Worm (Caenorhabditis elegans): ENCODE results near the gene nspf-1.

The nspf-1 gene

DNA sequence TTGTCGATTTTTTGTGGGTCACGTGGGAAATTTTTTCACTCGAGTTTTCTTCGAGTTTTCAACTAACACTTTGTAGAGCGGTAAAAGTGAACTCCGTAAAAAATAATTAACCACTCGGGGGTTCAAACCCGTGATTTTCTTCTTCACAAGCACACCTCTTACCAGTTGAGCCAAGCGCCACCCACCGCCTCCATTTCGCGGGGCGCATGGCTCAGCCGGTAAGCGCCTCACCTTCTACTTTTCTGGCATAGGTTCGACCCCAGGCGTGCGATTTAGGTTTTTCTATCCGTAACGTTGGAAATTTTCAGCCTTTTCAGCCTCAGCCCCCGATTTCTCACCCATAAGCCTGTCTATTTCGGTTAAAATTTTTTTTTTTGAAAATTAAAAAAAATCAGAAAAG lies 34.6 kb downstream of the nspf-1 start:
- no peak for TF ChIP-seq ceh-36 (tag; optimal IDR thresholded peaks at IDR 0.05)
- TF ChIP-seq hmbx-1 (tag; optimal IDR thresholded peaks at IDR 0.05) = no peak
- TF ChIP-seq flt-1 (GFP tag; IDR thresholded peaks at IDR 0.05) = no peak
- TF ChIP-seq hmg-4 (GFP tag; optimal IDR thresholded peaks at IDR 0.05) = no peak
- TF ChIP-seq tbx-37 (GFP tag; conservative IDR thresholded peaks at IDR 0.05) = no peak

DNA sequence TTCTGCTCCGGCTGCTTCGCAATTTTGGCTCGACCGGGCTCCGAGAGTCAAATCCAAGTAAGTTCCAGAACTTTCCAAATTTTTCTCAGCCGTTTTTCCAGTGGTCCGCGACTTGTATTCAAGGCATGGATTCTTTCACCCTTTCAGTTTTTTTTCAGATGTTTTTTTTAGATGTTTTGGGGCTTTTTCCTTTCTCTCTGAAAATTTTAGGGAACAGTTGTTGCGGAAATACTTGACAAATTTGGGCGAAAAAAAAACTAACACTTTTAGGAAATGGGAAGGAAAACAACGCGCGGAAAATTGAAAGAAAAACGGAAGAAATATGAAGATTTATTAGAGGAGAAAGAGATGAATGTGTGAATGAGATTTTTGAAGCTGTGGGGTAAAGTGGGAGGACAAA lies 38.1 kb downstream of the nspf-1 start, which contains the start of the genes T05A8.11 and nep-2:
T05A8.11 (minus strand) TSS at position 101 of the 400 bp plus-strand sequence.
nep-2 (minus strand) TSS at position 192 of the 400 bp plus-strand sequence.
- TF ChIP-seq tbx-37 (GFP tag; conservative IDR thresholded peaks at IDR 0.05) (no peak), hmg-4 (GFP tag; optimal IDR thresholded peaks at IDR 0.05) (no peak), aly-1 (tag; optimal IDR thresholded peaks at IDR 0.05) (no peak), F13C5.2 (tag; optimal IDR thresholded peaks at IDR 0.05) (no peak), sea-1 (GFP tag; conservative IDR thresholded peaks at IDR 0.05) (no peak), ceh-13 (GFP tag; optimal IDR thresholded peaks at IDR 0.05) (no peak), flt-1 (GFP tag; IDR thresholded peaks at IDR 0.05) (no peak), tbx-11 (GFP tag; IDR thresholded peaks at IDR 0.05) (no peak), scrt-1 (GFP tag; IDR thresholded peaks at IDR 0.05) (no peak), hmbx-1 (tag; optimal IDR thresholded peaks at IDR 0.05) (no peak), B0310.2 (tag; optimal IDR thresholded peaks at IDR 0.05) (no peak), ets-7 (tag; optimal IDR thresholded peaks at IDR 0.05) (no peak), ama-1 (optimal IDR thresholded peaks at IDR 0.05) (no peak)

DNA sequence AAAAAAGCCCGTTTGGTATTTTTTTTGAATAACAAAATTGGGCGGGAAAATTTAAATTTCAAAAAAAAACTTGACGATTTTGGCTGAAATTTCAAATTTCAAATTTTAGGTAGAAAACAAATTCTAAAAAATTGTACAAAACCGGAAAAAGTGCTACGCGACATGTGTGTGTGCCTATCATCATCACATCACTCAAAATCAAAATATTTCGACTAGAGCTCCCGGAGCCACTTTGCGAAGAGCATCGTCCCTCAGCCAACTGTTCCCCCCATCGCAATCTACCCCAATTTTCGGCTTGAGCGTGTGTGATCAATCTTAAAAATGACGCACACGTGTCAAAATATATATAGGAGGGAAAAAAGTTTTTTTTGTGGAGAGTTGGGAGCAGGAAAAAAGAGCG lies 39.3 kb downstream of the nspf-1 start:
- TF ChIP-seq hnd-1 (tag; optimal IDR thresholded peaks at IDR 0.05) (no peak), F13C5.2 (tag; optimal IDR thresholded peaks at IDR 0.05) (no peak), B0310.2 (tag; optimal IDR thresholded peaks at IDR 0.05) (no peak), ets-7 (tag; optimal IDR thresholded peaks at IDR 0.05) (no peak), tra-4 (tag; optimal IDR thresholded peaks at IDR 0.05) (no peak), scrt-1 (GFP tag; IDR thresholded peaks at IDR 0.05) (no peak), tbx-11 (GFP tag; IDR thresholded peaks at IDR 0.05) (no peak), sea-1 (GFP tag; conservative IDR thresholded peaks at IDR 0.05) (no peak), flt-1 (GFP tag; IDR thresholded peaks at IDR 0.05) (no peak), aly-1 (tag; optimal IDR thresholded peaks at IDR 0.05) (no peak), hmbx-1 (tag; optimal IDR thresholded peaks at IDR 0.05) (no peak), ceh-13 (GFP tag; optimal IDR thresholded peaks at IDR 0.05) (no peak)

DNA sequence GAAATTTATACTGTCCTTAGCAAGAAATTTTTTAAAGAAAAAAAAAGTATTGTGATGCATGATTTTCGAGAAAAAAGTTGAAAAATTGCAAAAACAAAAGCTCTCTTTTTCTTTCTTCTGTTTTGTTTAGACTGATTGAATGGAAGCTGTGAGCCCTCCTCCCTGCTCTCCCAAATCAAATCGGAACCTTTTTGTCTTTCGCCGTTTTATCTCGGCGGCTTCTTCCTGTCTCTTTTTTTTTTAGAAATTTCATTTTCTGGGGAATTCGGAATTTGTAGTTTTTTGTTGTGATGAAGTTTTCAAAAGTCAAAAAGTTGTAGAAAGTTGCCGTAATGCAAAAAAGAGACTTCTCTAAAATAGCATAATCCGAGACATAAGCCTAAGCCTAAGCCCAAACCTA lies 43.2 kb downstream of the nspf-1 start:
- TF ChIP-seq F13C5.2 (tag; optimal IDR thresholded peaks at IDR 0.05) (no peak), hmbx-1 (tag; optimal IDR thresholded peaks at IDR 0.05) (no peak), aly-1 (tag; optimal IDR thresholded peaks at IDR 0.05) (no peak), ceh-13 (GFP tag; optimal IDR thresholded peaks at IDR 0.05) (no peak), scrt-1 (GFP tag; IDR thresholded peaks at IDR 0.05) (no peak)

DNA sequence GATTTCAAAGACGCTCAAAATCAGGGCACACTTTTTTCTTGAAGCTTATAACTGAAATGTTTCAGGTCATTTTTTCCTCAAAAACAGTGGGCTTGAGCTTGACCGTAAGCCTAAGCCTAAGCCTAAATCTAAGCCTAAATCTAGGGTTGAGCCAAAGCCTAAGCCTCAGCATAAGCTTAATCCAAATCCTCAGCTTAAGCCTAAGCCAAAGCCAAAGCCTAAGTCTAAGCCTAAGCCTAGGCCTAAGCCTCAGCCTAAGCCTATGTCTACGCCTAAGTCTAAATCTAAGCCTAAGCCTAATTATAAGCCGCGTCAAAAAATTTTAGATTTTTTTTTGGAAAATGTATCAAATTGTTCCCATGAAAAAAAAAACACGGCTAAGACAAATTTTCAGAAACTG lies 46.8 kb downstream of the nspf-1 start:
- TF ChIP-seq ama-1 (optimal IDR thresholded peaks at IDR 0.05) = no peak
- peak; percentile 66 for TF ChIP-seq ceh-36 (tag; optimal IDR thresholded peaks at IDR 0.05)

DNA sequence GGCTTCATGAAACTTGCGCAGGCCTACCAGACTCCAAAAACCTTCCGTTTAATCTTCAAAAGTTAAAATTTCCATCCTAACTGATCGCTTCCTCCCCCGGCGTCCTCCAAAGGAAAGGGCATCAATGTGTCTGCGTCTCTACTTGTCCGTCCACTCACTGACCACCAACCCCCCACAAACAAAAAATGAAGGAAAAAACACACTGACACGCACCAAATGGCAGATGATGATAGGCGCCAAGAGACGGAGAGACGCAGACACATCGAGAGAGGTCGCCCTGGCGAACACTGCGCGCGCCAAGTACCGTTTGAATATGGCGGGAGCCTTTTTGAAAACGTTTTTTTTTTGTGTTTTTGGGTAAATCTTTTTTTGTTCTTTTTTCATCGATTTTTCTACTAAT lies 47.3 kb downstream of the nspf-1 start:
- TF ChIP-seq ets-7 (tag; optimal IDR thresholded peaks at IDR 0.05) (no peak), scrt-1 (GFP tag; IDR thresholded peaks at IDR 0.05) (0 out of 2 replicates have a peak, but pooled peaks have one; percentile 27)

DNA sequence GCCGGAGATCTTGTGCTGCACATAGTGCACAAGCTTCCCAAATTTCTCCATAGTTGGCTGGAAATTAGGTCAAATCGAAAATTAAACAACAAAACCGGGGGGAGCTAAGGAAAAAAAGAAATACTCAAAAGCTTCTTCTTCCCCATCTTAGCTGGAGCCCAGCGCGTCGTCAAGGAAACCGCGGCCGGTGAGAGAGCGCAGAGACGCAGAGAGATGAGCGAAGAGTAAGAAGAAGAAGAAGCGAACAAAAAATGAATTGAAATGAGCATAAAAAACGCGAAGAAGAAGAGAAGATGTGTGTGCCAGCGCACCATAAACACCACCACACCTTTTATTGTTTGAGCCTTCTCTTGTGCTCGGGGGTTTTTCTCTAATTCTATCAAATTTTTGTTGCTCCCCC lies 47.8 kb downstream of the nspf-1 start, which contains the start of gene wdr-31:
wdr-31 (minus strand) TSS at position 101 of the 400 bp plus-strand sequence.
- TF ChIP-seq ceh-13 (GFP tag; optimal IDR thresholded peaks at IDR 0.05) (no peak), pes-1 (GFP tag; IDR thresholded peaks at IDR 0.05) (no peak), scrt-1 (GFP tag; IDR thresholded peaks at IDR 0.05) (no peak), flt-1 (GFP tag; IDR thresholded peaks at IDR 0.05) (no peak), tra-4 (tag; optimal IDR thresholded peaks at IDR 0.05) (no peak)

DNA sequence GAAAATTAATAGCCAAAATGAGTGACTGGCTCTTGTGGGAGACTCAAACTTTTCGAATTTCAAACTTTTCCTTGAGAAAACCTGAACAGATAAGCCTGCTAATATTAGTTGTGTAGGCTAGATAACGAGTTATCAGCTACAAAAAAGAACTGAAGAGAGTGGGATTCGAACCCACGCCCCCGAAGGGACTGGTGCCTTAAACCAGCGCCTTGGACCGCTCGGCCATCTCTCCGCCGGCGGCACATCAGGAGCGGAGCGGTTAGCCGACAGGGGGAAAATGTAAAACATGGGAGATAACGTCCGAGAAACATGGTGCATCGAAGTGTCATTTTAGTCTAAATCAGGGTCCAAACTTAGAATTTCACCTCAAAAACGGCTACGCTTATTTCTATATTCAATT lies 48.2 kb downstream of the nspf-1 start:
- TF ChIP-seq pes-1 (GFP tag; IDR thresholded peaks at IDR 0.05) (no peak), tbx-11 (GFP tag; IDR thresholded peaks at IDR 0.05) (no peak), ets-7 (tag; optimal IDR thresholded peaks at IDR 0.05) (no peak), tbx-37 (GFP tag; conservative IDR thresholded peaks at IDR 0.05) (no peak), ama-1 (optimal IDR thresholded peaks at IDR 0.05) (no peak), F13C5.2 (tag; optimal IDR thresholded peaks at IDR 0.05) (no peak), B0310.2 (tag; optimal IDR thresholded peaks at IDR 0.05) (no peak), ceh-13 (GFP tag; optimal IDR thresholded peaks at IDR 0.05) (no peak), ceh-36 (tag; optimal IDR thresholded peaks at IDR 0.05) (no peak), hnd-1 (tag; optimal IDR thresholded peaks at IDR 0.05) (no peak), scrt-1 (GFP tag; IDR thresholded peaks at IDR 0.05) (no peak), hmg-4 (GFP tag; optimal IDR thresholded peaks at IDR 0.05) (no peak), hmbx-1 (tag; optimal IDR thresholded peaks at IDR 0.05) (no peak), flt-1 (GFP tag; IDR thresholded peaks at IDR 0.05) (no peak), tra-4 (tag; optimal IDR thresholded peaks at IDR 0.05) (no peak)

DNA sequence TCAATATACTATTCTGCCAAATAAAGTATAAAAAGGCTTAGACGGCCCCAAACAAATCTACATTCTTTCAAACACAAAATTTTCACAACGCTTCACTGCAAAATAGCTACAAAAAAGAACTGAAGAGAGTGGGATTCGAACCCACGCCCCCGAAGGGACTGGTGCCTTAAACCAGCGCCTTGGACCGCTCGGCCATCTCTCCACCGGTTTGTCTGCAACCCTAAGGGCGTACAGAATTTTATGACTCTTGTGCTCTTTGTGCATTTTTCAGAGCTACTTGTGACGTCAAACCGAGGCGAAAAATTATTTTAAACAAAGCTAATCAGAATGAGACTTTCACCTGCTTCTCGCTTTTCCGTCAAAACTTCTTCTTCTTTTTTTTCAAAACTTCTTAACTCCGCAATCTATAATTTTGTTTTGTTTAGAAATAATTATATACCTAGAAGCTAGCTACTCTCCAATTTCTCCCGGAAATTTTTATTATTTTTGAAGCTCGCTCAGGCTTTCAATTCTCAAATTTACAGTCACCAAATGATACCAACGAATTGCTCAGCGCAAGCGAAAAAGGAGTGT lies 48.8 kb downstream of the nspf-1 start, which contains the start of gene T05A8.8:
T05A8.8 (plus strand) TSS at position 523 of the 573 bp plus-strand sequence.
- TF ChIP-seq hmbx-1 (tag; optimal IDR thresholded peaks at IDR 0.05) (no peak), ets-7 (tag; optimal IDR thresholded peaks at IDR 0.05) (no peak), aly-1 (tag; optimal IDR thresholded peaks at IDR 0.05) (no peak), tbx-11 (GFP tag; IDR thresholded peaks at IDR 0.05) (no peak), flt-1 (GFP tag; IDR thresholded peaks at IDR 0.05) (no peak), F13C5.2 (tag; optimal IDR thresholded peaks at IDR 0.05) (no peak), hmg-4 (GFP tag; optimal IDR thresholded peaks at IDR 0.05) (no peak), tbx-37 (GFP tag; conservative IDR thresholded peaks at IDR 0.05) (no peak), scrt-1 (GFP tag; IDR thresholded peaks at IDR 0.05) (no peak), hnd-1 (tag; optimal IDR thresholded peaks at IDR 0.05) (no peak), pes-1 (GFP tag; IDR thresholded peaks at IDR 0.05) (no peak), B0310.2 (tag; optimal IDR thresholded peaks at IDR 0.05) (no peak), tra-4 (tag; optimal IDR thresholded peaks at IDR 0.05) (no peak), ceh-36 (tag; optimal IDR thresholded peaks at IDR 0.05) (no peak), sea-1 (GFP tag; conservative IDR thresholded peaks at IDR 0.05) (no peak), ceh-13 (GFP tag; optimal IDR thresholded peaks at IDR 0.05) (no peak), ama-1 (optimal IDR thresholded peaks at IDR 0.05) (no peak)
